Worm (Caenorhabditis elegans) whole organism, mixed stage, embryonic: Measurements from ENCODE around the gene C27A2.8.

ENCODE experiments used
- blmp-1 ChIP-seq: fragments of 150-350 bp; optimal IDR thresholded peaks from 2 replicates; lab custom pipeline; 2014; ENCODE audit warnings: missing biosample characterization, missing genetic modification characterization
- ceh-39 ChIP-seq: fragments of 150-350 bp; optimal IDR thresholded peaks from 2 replicates; lab custom pipeline; 2014; ENCODE audit warnings: missing biosample characterization, missing genetic modification characterization
- ceh-43 ChIP-seq: fragments of 200-800 bp; sonication (Bioruptor generic); optimal IDR thresholded peaks from 2 replicates; lab custom pipeline; 2018; ENCODE audit warnings: mild to moderate bottlenecking, missing genetic modification characterization, moderate library complexity, missing compliant biosample characterization
- ceh-83 ChIP-seq: fragments of 200-800 bp; sonication (Bioruptor generic); optimal IDR thresholded peaks from 2 replicates; lab custom pipeline; 2018; ENCODE audit warnings: mild to moderate bottlenecking, missing genetic modification characterization, missing compliant biosample characterization
- drap-1 ChIP-seq: fragments of 200-800 bp; sonication (Bioruptor generic); optimal IDR thresholded peaks from 3 replicates; lab custom pipeline; 2018; ENCODE audit warnings: mild to moderate bottlenecking, missing genetic modification characterization, missing compliant biosample characterization
- elt-1 ChIP-seq: sonication (generic microtip); optimal IDR thresholded peaks from 2 replicates; lab custom pipeline; 2017; ENCODE audit warnings: missing genetic modification characterization, mild to moderate bottlenecking, missing compliant biosample characterization, antibody characterized with exemption, moderate library complexity, borderline replicate concordance; ENCODE audit not compliant: insufficient read depth
- elt-3 ChIP-seq: fragments of 150-350 bp; optimal IDR thresholded peaks from 2 replicates; lab custom pipeline; 2014; ENCODE audit warnings: missing biosample characterization, missing genetic modification characterization
- lsy-2 ChIP-seq: fragments of 150-350 bp; optimal IDR thresholded peaks from 2 replicates; lab custom pipeline; 2014; ENCODE audit warnings: missing biosample characterization, missing genetic modification characterization
- mep-1 ChIP-seq: fragments of 150-350 bp; optimal IDR thresholded peaks from 2 replicates; lab custom pipeline; 2017; ENCODE audit warnings: missing biosample characterization, missing genetic modification reagents, missing genetic modification characterization, inconsistent platforms
- mls-2 ChIP-seq: sonication (generic microtip); optimal IDR thresholded peaks from 2 replicates; lab custom pipeline; 2016; ENCODE audit warnings: mild to moderate bottlenecking, missing genetic modification characterization, moderate library complexity, missing compliant biosample characterization
- nhr-12 ChIP-seq: fragments of 150-350 bp; optimal IDR thresholded peaks from 2 replicates; lab custom pipeline; 2014; ENCODE audit warnings: missing biosample characterization, missing genetic modification characterization
- nhr-237 ChIP-seq: fragments of 150-350 bp; optimal IDR thresholded peaks from 2 replicates; lab custom pipeline; 2014; ENCODE audit warnings: missing biosample characterization, missing genetic modification characterization
- nhr-28 ChIP-seq: fragments of 150-350 bp; optimal IDR thresholded peaks from 2 replicates; lab custom pipeline; 2014; ENCODE audit warnings: missing biosample characterization, missing genetic modification characterization
- sem-2 ChIP-seq: fragments of 200-800 bp; sonication (Bioruptor generic); optimal IDR thresholded peaks from 2 replicates; lab custom pipeline; 2018; ENCODE audit warnings: mild to moderate bottlenecking, missing genetic modification characterization, missing compliant biosample characterization
- unc-120 ChIP-seq: sonication (generic microtip); optimal IDR thresholded peaks from 2 replicates; lab custom pipeline; 2017; ENCODE audit warnings: missing genetic modification characterization, missing compliant biosample characterization; ENCODE audit not compliant: poor library complexity, severe bottlenecking
- unc-39 ChIP-seq: fragments of 150-350 bp; optimal IDR thresholded peaks from 2 replicates; lab custom pipeline; 2014; ENCODE audit warnings: missing biosample characterization, missing genetic modification characterization
- unc-62 ChIP-seq: fragments of 150-350 bp; optimal IDR thresholded peaks from 2 replicates; lab custom pipeline; 2014; ENCODE audit warnings: missing biosample characterization, missing genetic modification reagents, missing genetic modification characterization
- zip-8 ChIP-seq: fragments of 150-350 bp; optimal IDR thresholded peaks from 2 replicates; lab custom pipeline; 2014; ENCODE audit warnings: missing biosample characterization, missing genetic modification characterization
- ztf-11 ChIP-seq: fragments of 150-350 bp; optimal IDR thresholded peaks from 2 replicates; lab custom pipeline; 2014; ENCODE audit warnings: missing biosample characterization, missing genetic modification characterization

Gene C27A2.8

ce11 chrII:5019389-5020108 lies 48.3 kb downstream of the C27A2.8 start:
- no peak for TF ChIP-seq ceh-39 (tag; lab: Kevin White, UChicago)
- TF ChIP-seq drap-1 (GFP tag; lab: Kevin White, UChicago) = no peak
- TF ChIP-seq elt-3 (tag; lab: Kevin White, UChicago) = peak; percentile 17
- TF ChIP-seq nhr-237 (tag; lab: Kevin White, UChicago) = no peak
- no peak for TF ChIP-seq sem-2
- TF ChIP-seq, all 35 proteins: peak for 1

DNA sequence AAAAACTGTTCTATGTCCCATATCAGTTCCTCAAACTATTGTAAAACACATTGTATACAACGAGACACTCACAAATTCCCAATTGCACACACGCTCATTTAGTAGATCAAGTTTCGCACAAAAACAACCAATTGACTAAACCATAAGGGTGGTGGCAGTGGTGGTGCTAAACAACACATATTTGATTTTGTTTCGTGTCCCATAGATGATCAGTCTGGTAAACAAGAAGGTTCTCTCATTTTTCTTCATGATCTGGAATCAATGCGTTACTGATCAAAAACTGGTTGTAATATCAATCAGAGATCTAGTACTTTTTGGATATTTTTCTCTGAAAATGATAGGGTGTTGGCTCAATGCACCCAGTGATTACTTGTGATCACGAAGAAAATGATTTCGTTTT lies 49.3 kb downstream of the C27A2.8 start:
- TF ChIP-seq unc-39 (tag; lab: Kevin White, UChicago) = no peak
- TF ChIP-seq unc-62 (GFP tag; lab: Kevin White, UChicago) = no peak
- TF ChIP-seq ceh-83 = no peak
- no peak for TF ChIP-seq nhr-237 (tag; lab: Kevin White, UChicago)
- TF ChIP-seq nhr-28 (tag; lab: Kevin White, UChicago) = no peak
- TF ChIP-seq mep-1 = no peak
- no peak for TF ChIP-seq lsy-2 (tag; lab: Kevin White, UChicago)
- no peak for TF ChIP-seq zip-8 (tag; lab: Kevin White, UChicago)
- TF ChIP-seq ztf-11 (tag; lab: Kevin White, UChicago) = no peak
- TF ChIP-seq blmp-1 (tag; lab: Kevin White, UChicago) = no peak
- no peak for TF ChIP-seq ceh-43
- TF ChIP-seq nhr-12 (tag; lab: Kevin White, UChicago) = no peak
- no peak for TF ChIP-seq elt-1 (tag; lab: Kevin White, UChicago)
- no peak for TF ChIP-seq mls-2 (tag; lab: Kevin White, UChicago)
- TF ChIP-seq unc-120 (tag; lab: Kevin White, UChicago) = no peak
- TF ChIP-seq, all 35 proteins: peak for 0
